Worm (Caenorhabditis elegans): ENCODE results near the gene B0024.15.

Gene B0024.15

DNA sequence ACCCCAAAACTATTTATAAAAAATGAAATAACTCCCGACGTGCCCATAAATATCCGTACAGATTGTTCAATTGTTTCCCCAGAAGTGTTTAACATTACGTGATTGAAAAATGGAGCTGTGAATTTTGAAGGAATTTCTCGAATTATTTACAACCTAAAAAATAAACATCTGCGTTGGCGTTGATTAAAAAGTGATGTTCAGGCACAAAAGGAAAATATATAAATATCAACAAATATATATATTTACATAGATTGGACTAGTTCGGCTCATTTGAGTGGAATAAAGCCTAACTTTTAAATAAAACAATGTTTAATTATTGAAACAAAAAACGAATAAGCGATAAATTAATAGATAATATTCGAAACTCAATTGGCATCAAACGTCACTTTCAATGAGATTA lies 29.4 kb upstream of the B0024.15 start, which contains the start of gene sri-18:
sri-18 (minus strand) TSS at position 101 of the 400 bp plus-strand sequence.
- no peak for TF ChIP-seq W03F9.2 (tag; optimal IDR thresholded peaks at IDR 0.05)
- peak; percentile 15 for TF ChIP-seq him-1 (tag; optimal IDR thresholded peaks at IDR 0.05)
- TF ChIP-seq dao-5 (tag; optimal IDR thresholded peaks at IDR 0.05), result no peak

DNA sequence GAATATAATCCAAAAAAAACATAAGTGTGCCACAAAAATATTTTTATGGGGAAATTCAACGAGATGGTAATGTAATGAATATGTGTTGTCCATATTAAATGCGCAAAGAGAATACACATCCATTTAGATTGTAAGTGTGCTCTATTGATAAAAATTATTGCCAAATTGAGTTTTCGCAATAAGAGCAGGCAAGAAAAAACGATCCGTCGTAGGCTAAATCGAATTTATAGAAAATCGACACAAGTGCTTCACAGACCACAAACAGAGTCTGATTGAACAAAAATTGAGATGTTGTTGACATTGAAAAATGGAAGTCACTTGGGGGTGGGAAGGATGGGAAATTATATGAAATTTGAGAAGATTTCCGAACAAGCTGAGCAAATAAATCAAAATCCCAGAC lies 24.8 kb upstream of the B0024.15 start:
- no peak for TF ChIP-seq him-1 (tag; optimal IDR thresholded peaks at IDR 0.05)
- no peak for TF ChIP-seq dao-5 (tag; optimal IDR thresholded peaks at IDR 0.05)
- no peak for TF ChIP-seq W03F9.2 (tag; optimal IDR thresholded peaks at IDR 0.05)

DNA sequence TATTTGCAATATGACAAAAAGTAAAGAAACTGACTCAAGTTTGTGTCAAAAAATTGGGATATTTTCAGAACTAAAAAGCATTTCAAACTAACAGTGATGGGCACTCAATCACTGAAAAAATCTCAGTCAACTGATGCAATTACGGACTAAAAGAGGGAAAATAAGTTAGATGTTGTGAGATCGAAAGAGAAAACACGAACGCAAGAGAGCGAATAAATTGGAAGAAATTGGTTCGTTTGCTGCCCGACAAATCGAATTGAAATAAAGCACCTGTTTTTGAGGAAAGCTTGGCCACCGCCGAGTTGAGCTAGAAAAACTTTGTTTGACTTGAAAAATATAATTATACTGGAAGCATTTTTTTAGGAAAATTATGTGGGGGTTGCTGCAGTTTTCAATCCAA lies 23.8 kb upstream of the B0024.15 start:
- no peak for TF ChIP-seq dao-5 (tag; optimal IDR thresholded peaks at IDR 0.05)
- TF ChIP-seq him-1 (tag; optimal IDR thresholded peaks at IDR 0.05), result no peak
- no peak for TF ChIP-seq W03F9.2 (tag; optimal IDR thresholded peaks at IDR 0.05)

DNA sequence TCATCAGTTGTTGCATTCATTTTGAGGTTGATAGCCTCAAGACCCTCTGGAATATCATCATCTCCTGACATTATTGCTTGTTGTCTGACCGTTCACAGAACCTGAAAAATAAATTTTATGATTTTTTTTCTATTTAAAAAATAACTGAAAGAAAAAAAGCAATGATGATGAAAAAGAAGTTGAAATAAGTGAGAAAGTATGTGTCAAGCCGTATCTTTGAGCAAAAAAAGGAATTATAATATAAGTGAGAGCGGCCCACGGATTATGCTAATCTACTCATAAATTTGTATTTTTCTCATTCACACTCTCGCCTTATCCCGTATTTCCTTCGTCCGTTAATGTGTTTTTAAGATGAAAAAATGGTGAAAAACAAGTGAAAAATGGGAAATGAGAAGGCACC lies 19.6 kb upstream of the B0024.15 start, which contains the start of gene ric-4:
ric-4 (minus strand) TSS at position 101 of the 400 bp plus-strand sequence.
- no peak for TF ChIP-seq him-1 (tag; optimal IDR thresholded peaks at IDR 0.05)
- TF ChIP-seq W03F9.2 (tag; optimal IDR thresholded peaks at IDR 0.05), result no peak
- TF ChIP-seq dao-5 (tag; optimal IDR thresholded peaks at IDR 0.05), result no peak

DNA sequence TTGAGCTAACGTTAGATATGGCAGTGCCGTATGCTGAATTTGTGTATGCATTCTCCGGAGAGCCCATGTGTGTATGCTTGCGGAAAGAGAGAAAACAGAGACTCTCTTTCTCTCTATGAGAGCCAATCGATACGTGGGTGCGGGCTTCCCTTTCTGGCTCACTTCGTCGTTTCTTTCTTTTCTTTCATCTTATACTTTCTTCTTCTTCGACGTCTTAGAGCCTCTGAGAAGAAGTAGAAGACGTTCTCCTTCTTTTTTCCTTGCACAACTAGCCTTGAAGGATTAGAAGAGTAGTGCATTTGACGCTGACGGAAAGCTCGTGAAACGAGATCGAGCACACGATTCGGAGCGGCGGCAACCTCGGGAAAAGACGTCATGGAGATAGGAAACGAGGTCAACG lies 16.0 kb upstream of the B0024.15 start:
- TF ChIP-seq him-1 (tag; optimal IDR thresholded peaks at IDR 0.05), result peak; percentile 46
- no peak for TF ChIP-seq W03F9.2 (tag; optimal IDR thresholded peaks at IDR 0.05)
- TF ChIP-seq dao-5 (tag; optimal IDR thresholded peaks at IDR 0.05), result no peak

DNA sequence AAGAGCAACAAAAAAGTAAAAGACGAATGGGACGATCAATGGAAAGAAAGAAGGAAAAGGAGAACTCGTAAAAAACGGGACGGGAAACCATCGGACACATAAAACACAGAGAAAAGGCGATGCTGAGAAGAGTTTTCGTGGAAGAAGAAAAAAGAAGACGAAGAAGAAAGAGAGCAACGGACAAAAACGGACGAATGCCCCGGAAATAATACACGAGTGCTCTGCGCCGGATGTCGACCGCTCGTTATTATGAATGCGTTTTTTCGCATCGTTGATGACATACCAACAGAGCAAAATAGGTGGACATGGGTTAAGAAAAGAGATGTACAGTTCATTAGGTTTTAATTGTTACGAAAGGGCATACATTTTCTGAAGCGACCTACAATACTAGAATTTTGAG lies 14.2 kb upstream of the B0024.15 start, which contains the start of gene Y22F5A.11:
Y22F5A.11 (minus strand) TSS at position 28 of the 400 bp plus-strand sequence.
- TF ChIP-seq dao-5 (tag; optimal IDR thresholded peaks at IDR 0.05) (no peak), him-1 (tag; optimal IDR thresholded peaks at IDR 0.05) (no peak), W03F9.2 (tag; optimal IDR thresholded peaks at IDR 0.05) (no peak)

DNA sequence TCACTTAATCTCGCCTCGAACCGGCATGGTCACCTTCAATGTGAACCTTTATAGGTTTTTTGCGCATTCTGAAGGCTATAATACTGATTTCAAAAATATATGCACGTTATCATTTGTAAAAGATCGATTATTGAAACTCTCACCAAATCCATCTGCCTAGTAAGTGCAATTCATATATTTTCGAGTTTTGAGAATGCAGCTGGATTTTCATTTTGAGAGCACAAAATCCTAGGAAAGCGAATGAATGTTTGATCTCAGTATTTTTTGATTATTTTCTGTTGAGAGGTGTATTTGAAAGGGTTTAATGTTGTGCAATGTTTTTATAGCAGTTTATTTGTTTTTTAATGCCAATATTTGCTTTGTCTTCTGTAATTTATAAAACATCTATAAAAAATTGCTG lies 13.8 kb upstream of the B0024.15 start:
- no peak for TF ChIP-seq him-1 (tag; optimal IDR thresholded peaks at IDR 0.05)
- TF ChIP-seq W03F9.2 (tag; optimal IDR thresholded peaks at IDR 0.05), result no peak
- TF ChIP-seq dao-5 (tag; optimal IDR thresholded peaks at IDR 0.05), result no peak

DNA sequence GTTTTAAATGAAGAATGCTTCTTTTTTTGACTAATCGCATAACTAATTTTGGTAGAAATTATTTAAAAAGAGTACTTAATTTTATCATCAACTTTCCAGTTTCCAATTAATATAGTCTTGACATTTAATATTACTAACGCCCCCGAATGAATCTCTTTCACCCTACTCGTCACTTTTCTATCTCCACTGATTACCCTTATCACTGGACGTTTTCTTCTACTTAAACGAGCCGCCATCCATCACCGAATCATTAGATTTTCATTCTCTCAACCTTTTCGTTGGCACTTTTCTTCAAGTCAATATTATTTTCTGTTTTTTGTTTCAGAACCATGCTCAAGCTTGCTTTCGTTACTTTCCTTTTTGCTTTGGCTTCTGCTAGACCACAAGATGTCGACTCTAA lies 12.3 kb upstream of the B0024.15 start, which contains the start of gene lys-1:
lys-1 (plus strand) TSS at position 326 of the 400 bp plus-strand sequence.
- TF ChIP-seq W03F9.2 (tag; optimal IDR thresholded peaks at IDR 0.05), result no peak
- no peak for TF ChIP-seq him-1 (tag; optimal IDR thresholded peaks at IDR 0.05)
- TF ChIP-seq dao-5 (tag; optimal IDR thresholded peaks at IDR 0.05), result no peak

DNA sequence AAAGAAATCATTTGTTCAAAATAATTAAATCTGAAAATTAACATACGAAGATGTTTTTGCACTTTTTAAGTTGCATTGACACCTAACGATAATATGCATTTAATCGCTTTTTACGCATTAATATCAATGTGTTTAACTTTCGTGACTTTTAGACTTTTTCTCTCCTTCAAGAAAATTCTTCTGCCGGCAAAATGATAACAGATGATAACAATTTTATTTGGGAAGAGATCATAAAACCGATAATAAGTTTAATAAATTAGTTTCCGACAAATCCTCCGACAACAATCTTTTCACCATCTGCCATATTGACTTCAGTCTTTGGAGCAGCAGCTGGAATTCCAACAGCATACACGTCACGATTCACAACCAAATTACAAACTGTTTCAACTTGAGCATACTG lies 9.7 kb upstream of the B0024.15 start:
- TF ChIP-seq him-1 (tag; optimal IDR thresholded peaks at IDR 0.05) (no peak), W03F9.2 (tag; optimal IDR thresholded peaks at IDR 0.05) (no peak), dao-5 (tag; optimal IDR thresholded peaks at IDR 0.05) (no peak)

DNA sequence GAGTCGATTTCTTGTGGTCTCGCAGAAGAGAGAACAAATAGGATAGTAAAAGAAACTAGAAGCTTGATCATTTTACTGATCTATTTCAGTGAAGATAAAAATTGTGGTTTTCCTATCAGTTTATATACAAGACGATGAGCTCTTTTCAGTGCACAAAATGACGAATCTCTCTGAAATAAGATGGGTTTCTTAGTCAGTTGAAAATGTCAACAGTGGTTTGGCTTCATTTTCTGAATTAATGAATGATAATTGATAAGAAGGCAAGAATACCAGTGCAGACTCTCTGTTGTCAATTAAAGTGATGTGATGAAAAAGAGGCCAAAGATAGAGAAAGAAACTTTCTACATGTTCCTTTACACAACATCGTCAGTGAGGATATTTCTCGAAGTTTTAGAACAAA lies 8.5 kb upstream of the B0024.15 start, which contains the start of gene lys-2:
lys-2 (minus strand) TSS at position 101 of the 400 bp plus-strand sequence.
- TF ChIP-seq dao-5 (tag; optimal IDR thresholded peaks at IDR 0.05) (no peak), him-1 (tag; optimal IDR thresholded peaks at IDR 0.05) (no peak), W03F9.2 (tag; optimal IDR thresholded peaks at IDR 0.05) (no peak)

DNA sequence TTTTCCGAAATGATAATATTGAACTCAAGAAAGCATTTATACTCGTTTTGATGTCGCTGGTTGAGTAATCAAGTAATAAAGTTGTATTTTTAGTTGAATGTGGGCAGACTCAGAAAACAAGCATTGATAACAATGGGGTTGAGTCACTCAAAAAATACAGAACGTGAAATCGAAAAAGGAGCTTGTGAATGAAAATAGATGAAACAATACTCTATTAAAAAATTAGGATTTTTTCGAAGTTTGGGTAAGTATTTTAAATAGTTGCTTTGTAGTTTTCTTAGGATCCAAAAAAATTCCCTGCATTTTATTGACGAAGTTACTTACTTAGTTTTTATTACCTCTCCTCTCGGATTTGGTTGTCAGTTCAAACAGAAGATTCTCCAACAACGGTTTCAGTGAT lies 6.4 kb upstream of the B0024.15 start, which contains the start of gene lys-3:
lys-3 (minus strand) TSS at position 101 of the 400 bp plus-strand sequence.
- TF ChIP-seq dao-5 (tag; optimal IDR thresholded peaks at IDR 0.05) (no peak), him-1 (tag; optimal IDR thresholded peaks at IDR 0.05) (no peak), W03F9.2 (tag; optimal IDR thresholded peaks at IDR 0.05) (no peak)

DNA sequence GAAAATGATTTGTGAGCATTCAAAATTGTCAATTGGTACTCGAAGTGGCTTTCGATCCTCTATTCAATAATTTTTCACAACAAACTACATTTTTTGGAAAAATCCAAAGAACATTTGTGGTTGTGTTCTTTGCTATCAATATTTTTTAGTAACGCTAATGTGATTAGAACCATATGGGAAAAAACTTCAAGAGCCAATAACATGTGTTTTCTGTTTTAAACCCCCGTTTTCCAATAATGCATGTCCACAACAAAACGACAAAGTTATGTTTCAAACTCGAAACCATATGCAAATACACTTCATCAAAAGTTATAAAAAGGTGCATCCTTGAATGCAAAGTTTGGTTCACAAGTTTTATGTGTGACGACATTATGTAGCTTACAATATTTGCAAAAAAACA lies 4.0 kb upstream of the B0024.15 start:
- TF ChIP-seq him-1 (tag; optimal IDR thresholded peaks at IDR 0.05), result no peak
- no peak for TF ChIP-seq W03F9.2 (tag; optimal IDR thresholded peaks at IDR 0.05)
- TF ChIP-seq dao-5 (tag; optimal IDR thresholded peaks at IDR 0.05), result no peak

DNA sequence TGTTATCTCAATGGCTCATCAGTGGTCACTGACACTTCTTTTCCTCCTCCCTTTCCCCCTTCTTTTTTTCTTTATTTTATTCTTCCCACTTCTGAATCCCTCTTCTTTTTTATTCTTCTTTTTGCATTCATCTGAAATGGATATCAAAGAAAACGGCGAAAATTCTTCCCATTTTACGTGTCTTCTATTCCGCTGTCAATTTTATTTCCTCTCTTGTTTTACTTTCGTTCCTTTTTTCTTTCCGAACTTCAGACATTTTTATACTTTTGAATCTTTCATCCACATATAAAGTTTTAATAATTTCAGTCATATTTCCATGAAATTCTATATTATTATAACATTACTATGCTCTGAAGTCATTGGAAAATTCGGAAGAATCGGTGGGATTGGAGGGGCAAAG lies 2.6 kb upstream of the B0024.15 start, which contains the start of gene B0024.3:
B0024.3 (plus strand) TSS at position 301 of the 400 bp plus-strand sequence.
- no peak for TF ChIP-seq W03F9.2 (tag; optimal IDR thresholded peaks at IDR 0.05)
- TF ChIP-seq dao-5 (tag; optimal IDR thresholded peaks at IDR 0.05), result no peak
- no peak for TF ChIP-seq him-1 (tag; optimal IDR thresholded peaks at IDR 0.05)

DNA sequence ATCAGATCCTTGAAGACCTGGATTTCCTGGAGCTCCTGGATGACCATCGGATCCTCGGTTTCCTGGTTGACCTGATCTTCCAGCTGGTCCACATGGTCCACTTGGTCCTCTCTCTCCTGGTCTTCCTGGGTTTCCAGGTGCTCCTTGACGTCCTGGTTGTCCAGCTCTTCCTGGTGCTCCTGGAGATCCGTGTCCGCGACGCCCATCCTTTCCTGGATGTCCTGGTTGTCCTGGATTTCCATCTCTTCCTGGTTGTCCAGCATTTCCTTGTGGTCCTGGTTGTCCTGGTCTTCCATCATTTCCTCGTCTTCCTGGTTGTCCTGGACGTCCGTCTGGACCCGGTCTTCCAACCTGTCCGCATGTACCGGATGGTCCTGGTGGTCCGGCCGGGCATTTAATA lies 2.0 kb downstream of the B0024.15 start:
- no peak for TF ChIP-seq dao-5 (tag; optimal IDR thresholded peaks at IDR 0.05)
- TF ChIP-seq W03F9.2 (tag; optimal IDR thresholded peaks at IDR 0.05), result no peak
- TF ChIP-seq him-1 (tag; optimal IDR thresholded peaks at IDR 0.05), result no peak

DNA sequence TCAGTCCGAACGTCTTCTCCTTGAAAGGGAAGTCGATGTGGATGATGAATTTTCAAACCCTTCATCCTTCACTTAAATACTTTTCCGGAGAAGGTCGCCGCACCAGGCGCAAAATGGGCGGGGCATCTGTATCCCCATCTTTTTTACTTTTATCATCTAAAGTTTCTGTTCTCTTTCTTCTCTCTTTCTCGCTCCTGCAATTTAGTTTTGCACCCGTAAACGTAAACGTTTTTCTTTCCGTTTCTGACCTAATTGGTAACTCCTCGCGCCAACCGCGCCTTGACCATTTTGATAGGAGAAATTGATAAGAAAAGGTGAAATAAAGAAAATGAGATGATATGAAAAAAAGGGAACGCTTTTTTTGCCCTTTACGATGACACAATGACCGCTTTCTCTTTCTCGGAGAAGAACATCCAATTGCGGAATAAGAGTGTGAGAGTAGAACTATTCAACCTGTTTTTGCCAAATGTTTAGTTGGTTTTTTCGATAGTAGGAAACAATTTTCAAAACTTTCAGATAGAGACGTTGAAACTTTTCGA lies 3.0 kb downstream of the B0024.15 start, which contains the start of gene col-149:
col-149 (minus strand) TSS at position 51 of the 539 bp plus-strand sequence.
- TF ChIP-seq him-1 (tag; optimal IDR thresholded peaks at IDR 0.05), result no peak
- TF ChIP-seq W03F9.2 (tag; optimal IDR thresholded peaks at IDR 0.05), result no peak
- no peak for TF ChIP-seq dao-5 (tag; optimal IDR thresholded peaks at IDR 0.05)
